Fruit fly (Drosophila melanogaster) whole organism, pupa: Measurements from ENCODE around the gene JIL-1.

Experiments used
- CG10348 ChIP-seq: fragments of 200-800 bp; sonication (Bioruptor generic); IDR thresholded peaks from 2 replicates; pipeline ENCODE4 v1.3.6; 2022; ENCODE audit warnings: missing biosample characterization, missing genetic modification characterization
- CG12605 ChIP-seq: fragments of 200-800 bp; sonication (Bioruptor generic); IDR thresholded peaks from 2 replicates; pipeline ENCODE4 v1.3.6; 2022; ENCODE audit warnings: missing biosample characterization, missing genetic modification characterization
- CG13204 ChIP-seq: fragments of 200-800 bp; sonication (Bioruptor generic); optimal IDR thresholded peaks from 2 replicates; lab custom pipeline; 2018; ENCODE audit warnings: missing biosample characterization, mild to moderate bottlenecking, missing genetic modification characterization, moderate library complexity
- CG14655 ChIP-seq: fragments of 200-800 bp; sonication (Bioruptor generic); optimal IDR thresholded peaks from 3 replicates; lab custom pipeline; 2017; ENCODE audit warnings: mild to moderate bottlenecking, missing biosample characterization, missing genetic modification reagents, missing genetic modification characterization
- CG15710 ChIP-seq: fragments of 200-800 bp; sonication (Bioruptor generic); optimal IDR thresholded peaks from 2 replicates; lab custom pipeline; 2018; ENCODE audit warnings: missing biosample characterization, mild to moderate bottlenecking, missing genetic modification characterization, moderate library complexity
- CG17806 ChIP-seq: fragments of 200-800 bp; sonication (Bioruptor generic); optimal IDR thresholded peaks from 2 replicates; lab custom pipeline; 2018; ENCODE audit warnings: missing biosample characterization, mild to moderate bottlenecking, missing genetic modification characterization, moderate library complexity
- CG32121 ChIP-seq: fragments of 200-800 bp; sonication (Bioruptor generic); IDR thresholded peaks from 2 replicates; pipeline ENCODE4 v1.3.6; 2022; ENCODE audit warnings: missing biosample characterization, missing genetic modification characterization
- CG34367 ChIP-seq: fragments of 200-800 bp; sonication (Bioruptor generic); optimal IDR thresholded peaks from 2 replicates; lab custom pipeline; 2018; ENCODE audit warnings: missing biosample characterization, mild to moderate bottlenecking, missing genetic modification characterization
- CG4496 ChIP-seq: fragments of 200-800 bp; sonication (Bioruptor generic); IDR thresholded peaks from 3 replicates; pipeline ENCODE4 v1.3.6; 2022; ENCODE audit warnings: missing biosample characterization, missing genetic modification characterization
- CG8159 ChIP-seq: fragments of 200-800 bp; sonication (Bioruptor generic); optimal IDR thresholded peaks from 3 replicates; lab custom pipeline; 2018; ENCODE audit warnings: missing biosample characterization, mild to moderate bottlenecking, missing genetic modification characterization, moderate library complexity
- CG8301 ChIP-seq: fragments of 200-800 bp; sonication (Bioruptor generic); optimal IDR thresholded peaks from 2 replicates; lab custom pipeline; 2018; ENCODE audit warnings: missing biosample characterization, mild to moderate bottlenecking, missing genetic modification characterization
- CG9948 ChIP-seq: fragments of 200-800 bp; sonication (Bioruptor generic); optimal IDR thresholded peaks from 2 replicates; lab custom pipeline; 2018; ENCODE audit warnings: missing biosample characterization, mild to moderate bottlenecking, missing genetic modification characterization, moderate library complexity
- D1 ChIP-seq: fragments of 200-800 bp; sonication (Bioruptor generic); optimal IDR thresholded peaks from 2 replicates; lab custom pipeline; 2018; ENCODE audit warnings: missing biosample characterization, mild to moderate bottlenecking, missing genetic modification characterization, moderate library complexity
- EcR ChIP-seq: fragments of 200-800 bp; sonication (Bioruptor generic); optimal IDR thresholded peaks from 3 replicates; lab custom pipeline; 2019; ENCODE audit warnings: missing biosample characterization, missing genetic modification characterization, mild to moderate bottlenecking, moderate library complexity, missing genetic modification reagents
- Ets98B ChIP-seq: fragments of 200-800 bp; sonication (Bioruptor generic); IDR thresholded peaks from 2 replicates; pipeline ENCODE4 v1.3.6; 2022; ENCODE audit warnings: missing biosample characterization, missing genetic modification characterization
- Pif1A ChIP-seq: fragments of 200-800 bp; sonication (Bioruptor generic); optimal IDR thresholded peaks from 3 replicates; lab custom pipeline; 2016; ENCODE audit warnings: missing biosample characterization, missing genetic modification characterization
- Pif1B ChIP-seq: fragments of 200-800 bp; sonication (Bioruptor generic); optimal IDR thresholded peaks from 3 replicates; lab custom pipeline; 2016; ENCODE audit warnings: missing biosample characterization, missing genetic modification characterization
- Snoo ChIP-seq: fragments of 200-800 bp; sonication (Bioruptor generic); optimal IDR thresholded peaks from 3 replicates; lab custom pipeline; 2017; ENCODE audit warnings: missing biosample characterization, mild to moderate bottlenecking, missing genetic modification characterization, inconsistent platforms
- fd96Ca ChIP-seq: fragments of 200-800 bp; sonication (Bioruptor generic); IDR thresholded peaks from 3 replicates; pipeline ENCODE4 v1.3.6; 2022; ENCODE audit warnings: missing biosample characterization, missing genetic modification characterization
- gl ChIP-seq: fragments of 200-800 bp; sonication (Bioruptor generic); optimal IDR thresholded peaks from 2 replicates; lab custom pipeline; 2018; ENCODE audit warnings: missing biosample characterization, mild to moderate bottlenecking, missing genetic modification characterization
- rn ChIP-seq: fragments of 200-800 bp; sonication (Bioruptor generic); IDR thresholded peaks from 2 replicates; pipeline ENCODE4 v1.3.6; 2022; ENCODE audit warnings: missing biosample characterization, missing genetic modification characterization

JIL-1 gene

DNA sequence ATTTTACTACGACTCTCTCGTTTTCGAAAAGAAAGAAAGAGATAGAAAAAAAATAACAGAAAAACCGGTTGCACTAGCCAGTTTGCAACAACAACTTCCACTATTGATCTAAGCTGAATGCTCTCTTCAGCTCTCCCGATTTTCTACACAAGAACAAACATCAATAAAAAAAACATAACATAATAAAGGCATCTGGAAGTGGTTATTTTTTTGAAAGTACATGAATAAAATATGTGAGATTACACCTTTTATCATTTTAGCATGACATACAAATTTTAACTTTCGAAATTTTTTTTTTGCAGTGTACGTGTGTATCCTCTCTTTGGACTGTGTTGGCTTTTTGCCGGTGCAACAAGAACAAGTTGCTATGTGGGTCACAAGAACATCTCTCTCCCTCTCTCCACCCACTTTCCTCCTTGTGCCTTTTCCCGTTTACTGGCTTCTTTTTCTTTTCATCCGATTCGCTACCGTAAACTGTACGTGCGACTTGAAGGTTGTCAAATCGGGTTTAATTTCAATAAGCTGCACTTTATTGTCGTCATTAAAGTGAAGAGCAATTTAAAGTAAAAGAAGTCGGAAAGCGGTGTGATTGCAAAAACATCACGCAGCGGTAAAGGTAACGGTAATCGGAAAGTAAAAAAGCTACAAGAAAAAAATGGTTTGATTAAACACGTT is 8.3 kb downstream of the JIL-1 start:
- TF ChIP-seq CG12605 (GFP tag; lab: Robert Waterston, UW), result peak; percentile 99
- TF ChIP-seq Snoo (tag; lab: Kevin White, UChicago), result peak; percentile 84
- TF ChIP-seq gl (tag; lab: Kevin White, UChicago), result peak; percentile 93
- peak; percentile 98 for TF ChIP-seq CG17806 (tag; lab: Kevin White, UChicago)
- TF ChIP-seq CG10348 (GFP tag; lab: Robert Waterston, UW), result peak; percentile 94
- TF ChIP-seq CG32121, result peak; percentile 99
- TF ChIP-seq Ets98B (GFP tag; lab: Robert Waterston, UW), result peak; percentile 99
- peak; percentile 97 for TF ChIP-seq CG8159 (tag; lab: Kevin White, UChicago)
- TF ChIP-seq CG34367 (tag; lab: Kevin White, UChicago), result peak; percentile 98
- TF ChIP-seq CG9948 (tag; lab: Kevin White, UChicago), result peak; percentile 98
- peak; percentile 99 for TF ChIP-seq CG4496 (GFP tag; lab: Robert Waterston, UW)
- TF ChIP-seq Pif1B (GFP tag; lab: Kevin White, UChicago), result peak; percentile 96
- peak; percentile 98 for TF ChIP-seq rn (GFP tag; lab: Robert Waterston, UW)
- peak; percentile 99 for TF ChIP-seq CG14655
- TF ChIP-seq EcR (GFP tag; lab: Kevin White, UChicago), result peak; percentile 74
- peak; percentile 99 for TF ChIP-seq CG8301 (tag; lab: Kevin White, UChicago)
- peak; percentile 98 for TF ChIP-seq CG15710 (tag; lab: Kevin White, UChicago)
- peak; percentile 95 for TF ChIP-seq D1 (tag; lab: Kevin White, UChicago)
- peak; percentile 93 for TF ChIP-seq CG13204 (GFP tag; lab: Kevin White, UChicago)
- peak; percentile 98 for TF ChIP-seq Pif1A (GFP tag; lab: Kevin White, UChicago)
- peak; percentile 96 for TF ChIP-seq fd96Ca

- TF ChIP-seq EcR (GFP tag; lab: Kevin White, UChicago), result peak; percentile 15
- peak; percentile 11; the same call in 1 of the 2 replicates for TF ChIP-seq Ets98B (GFP tag; lab: Robert Waterston, UW)
- no peak for TF ChIP-seq fd96Ca
Measured at dm6 chr3L:11083605-11084004, 9.4 kb downstream of the JIL-1 start.

DNA sequence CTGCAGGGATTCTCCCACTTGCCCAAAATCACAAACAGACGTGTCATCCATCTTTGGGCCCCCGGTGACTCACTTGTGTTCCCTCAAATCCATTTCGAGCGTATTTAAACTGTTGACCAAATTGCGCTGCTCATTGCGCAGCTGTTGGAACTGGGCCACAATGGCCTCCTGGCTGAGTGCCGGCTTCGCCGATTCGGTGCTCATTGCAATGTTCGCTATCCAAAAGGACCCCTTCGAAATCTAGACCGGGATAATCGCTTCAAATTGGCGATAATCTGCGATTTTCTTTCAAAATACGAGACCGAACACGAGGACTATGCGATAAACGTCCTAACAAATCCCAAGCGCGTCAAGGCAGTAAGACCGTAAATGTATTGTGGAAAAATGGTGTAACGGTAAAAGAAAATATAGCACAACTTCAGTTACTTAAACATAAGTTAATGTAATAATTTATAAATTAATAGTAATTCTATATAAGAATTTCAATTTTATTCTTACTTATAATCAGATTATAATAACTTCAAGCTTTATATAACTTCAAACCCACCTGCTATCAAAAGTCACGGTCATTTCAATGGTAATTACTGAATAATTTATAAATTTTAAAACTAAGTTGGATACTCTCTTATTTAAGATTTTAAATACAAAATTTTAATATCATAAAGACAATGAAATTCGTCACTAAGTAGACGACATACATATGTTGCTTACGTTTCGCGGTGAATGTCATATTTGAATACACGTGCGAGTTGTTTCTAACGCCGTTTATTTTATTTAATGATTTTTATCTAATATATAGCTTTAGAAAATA is 18.7 kb downstream of the JIL-1 start, which contains the start of the genes Pfdn2 and Noc1:
Pfdn2 (minus strand) TSS at position 346 of the 811 bp plus-strand sequence.
Noc1 (plus strand) TSS at position 727 of the 811 bp plus-strand sequence.
- 0 out of 2 replicates have a peak, but pooled peaks have one; percentile 25 for TF ChIP-seq Ets98B (GFP tag; lab: Robert Waterston, UW)
- TF ChIP-seq CG17806 (tag; lab: Kevin White, UChicago), result peak; percentile 36
- peak; percentile 23 for TF ChIP-seq CG15710 (tag; lab: Kevin White, UChicago)
- TF ChIP-seq CG8301 (tag; lab: Kevin White, UChicago), result no peak
- TF ChIP-seq CG10348 (GFP tag; lab: Robert Waterston, UW), result no peak
- TF ChIP-seq CG8159 (tag; lab: Kevin White, UChicago), result no peak
- TF ChIP-seq CG13204 (GFP tag; lab: Kevin White, UChicago), result no peak
- no peak for TF ChIP-seq Pif1A (GFP tag; lab: Kevin White, UChicago)

DNA sequence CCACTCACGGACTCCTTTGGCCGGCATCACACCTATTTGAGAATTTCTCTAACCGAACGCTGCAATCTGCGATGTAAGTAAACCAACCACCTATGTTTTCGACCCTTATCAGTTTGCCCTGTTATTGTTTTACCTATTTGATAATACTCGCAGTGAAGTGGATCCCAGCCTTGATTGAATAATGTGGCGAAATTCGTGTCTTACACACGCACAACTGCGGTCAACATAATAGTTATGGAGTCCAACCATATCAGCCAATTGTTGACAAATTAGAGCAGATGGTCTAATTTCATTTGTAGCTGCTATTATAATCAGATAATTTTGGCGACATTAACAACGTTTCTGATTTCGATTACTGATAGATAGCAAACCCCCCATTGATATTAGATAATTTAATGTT is 21.9 kb downstream of the JIL-1 start:
- no peak for TF ChIP-seq CG15710 (tag; lab: Kevin White, UChicago)
- TF ChIP-seq gl (tag; lab: Kevin White, UChicago), result no peak
- no peak for TF ChIP-seq CG17806 (tag; lab: Kevin White, UChicago)
- no peak for TF ChIP-seq Pif1A (GFP tag; lab: Kevin White, UChicago)
- no peak for TF ChIP-seq CG10348 (GFP tag; lab: Robert Waterston, UW)
- no peak for TF ChIP-seq CG34367 (tag; lab: Kevin White, UChicago)
- TF ChIP-seq CG13204 (GFP tag; lab: Kevin White, UChicago), result no peak
- TF ChIP-seq CG12605 (GFP tag; lab: Robert Waterston, UW), result no peak
- TF ChIP-seq CG4496 (GFP tag; lab: Robert Waterston, UW), result no peak
- no peak for TF ChIP-seq CG9948 (tag; lab: Kevin White, UChicago)
- TF ChIP-seq EcR (GFP tag; lab: Kevin White, UChicago), result no peak
- TF ChIP-seq CG8159 (tag; lab: Kevin White, UChicago), result no peak
- TF ChIP-seq Pif1B (GFP tag; lab: Kevin White, UChicago), result no peak
- TF ChIP-seq CG32121, result no peak
- no peak for TF ChIP-seq Snoo (tag; lab: Kevin White, UChicago)

- TF ChIP-seq CG15710 (tag; lab: Kevin White, UChicago) (no peak), CG32121 (peak; percentile 54), CG9948 (tag; lab: Kevin White, UChicago) (no peak), Ets98B (GFP tag; lab: Robert Waterston, UW) (peak; percentile 53; the same call in 1 of the 2 replicates), CG13204 (GFP tag; lab: Kevin White, UChicago) (no peak), Snoo (tag; lab: Kevin White, UChicago) (no peak), CG12605 (GFP tag; lab: Robert Waterston, UW) (no peak), CG8159 (tag; lab: Kevin White, UChicago) (no peak), CG10348 (GFP tag; lab: Robert Waterston, UW) (no peak), CG34367 (tag; lab: Kevin White, UChicago) (no peak), CG14655 (no peak), gl (tag; lab: Kevin White, UChicago) (no peak), Pif1A (GFP tag; lab: Kevin White, UChicago) (no peak), CG17806 (tag; lab: Kevin White, UChicago) (no peak), fd96Ca (peak; percentile 48; the same call in 2 of the 3 replicates), EcR (GFP tag; lab: Kevin White, UChicago) (no peak)
Measured at dm6 chr3L:11070372-11070854, 22.6 kb downstream of the JIL-1 start, which contains the start of gene Mocs1. Mocs1 (plus strand) TSS chr3L:11070526.
